Worm (Caenorhabditis elegans) whole organism, L4 larva: ENCODE measurements around the gene exc-1.

Experiments
- aha-1 ChIP-seq: fragments of 150-350 bp; peaks from one replicate; lab custom pipeline; 2014; ENCODE audit warnings: missing biosample characterization, missing genetic modification characterization
- egl-27 ChIP-seq: sonication (generic microtip); optimal IDR thresholded peaks from 3 replicates; lab custom pipeline; 2017; ENCODE audit warnings: missing biosample characterization, missing genetic modification reagents, missing genetic modification characterization
- madf-9 ChIP-seq: fragments of 200-800 bp; sonication (Bioruptor generic); conservative IDR thresholded peaks from 2 replicates; pipeline ENCODE4 v1.3.6; 2022; ENCODE audit warnings: missing genetic modification reagents, missing genetic modification characterization, missing compliant biosample characterization
- nhr-111 ChIP-seq: fragments of 200-800 bp; sonication (Bioruptor generic); optimal IDR thresholded peaks from 2 replicates; lab custom pipeline; 2018; ENCODE audit warnings: mild to moderate bottlenecking, missing genetic modification characterization, missing compliant biosample characterization
- set-16 ChIP-seq: fragments of 200-800 bp; sonication (Bioruptor generic); IDR thresholded peaks from 2 replicates; pipeline ENCODE4 v1.3.6; 2022; ENCODE audit warnings: missing genetic modification reagents, missing genetic modification characterization, missing compliant biosample characterization
- snpc-4 ChIP-seq: fragments of 150-350 bp; optimal IDR thresholded peaks from 2 replicates; lab custom pipeline; 2014; ENCODE audit warnings: missing biosample characterization, missing genetic modification characterization
- ztf-7 ChIP-seq: fragments of 150-350 bp; optimal IDR thresholded peaks from 2 replicates; lab custom pipeline; 2014; ENCODE audit warnings: missing biosample characterization, missing genetic modification characterization

DNA sequence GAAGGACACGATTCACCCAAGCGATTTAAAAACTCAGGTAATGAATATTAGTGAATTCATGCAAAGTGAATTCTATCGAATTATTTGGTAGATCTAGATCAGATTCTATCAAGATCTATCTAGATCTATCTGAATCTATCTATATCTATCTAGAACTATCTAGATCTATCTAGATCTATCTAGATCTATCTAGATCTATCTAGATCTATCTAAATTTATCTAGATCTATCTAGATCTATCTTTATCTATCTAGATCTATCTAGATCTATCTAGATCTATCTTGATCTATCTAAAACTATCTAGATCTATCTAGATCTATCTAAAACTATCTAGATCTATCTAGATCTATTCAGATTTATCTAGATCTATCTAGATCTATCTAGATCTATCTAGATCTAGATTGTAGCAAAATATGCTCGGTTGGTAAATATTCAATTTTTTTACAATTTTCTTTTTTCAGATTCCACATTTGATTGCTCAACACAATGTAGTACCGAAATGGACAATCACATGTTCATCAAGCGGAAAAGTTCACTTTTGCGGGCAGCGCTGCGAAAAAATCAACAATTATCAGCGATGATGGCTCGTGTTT is 7.2 kb downstream of the exc-1 start:
- no peak for TF ChIP-seq egl-27 (tag; lab: Kevin White, UChicago)
- TF ChIP-seq ztf-7 (tag; lab: Kevin White, UChicago): no peak
- TF ChIP-seq snpc-4 (tag; lab: Kevin White, UChicago): no peak
- TF ChIP-seq nhr-111 (GFP tag; lab: Kevin White, UChicago): no peak
- TF ChIP-seq aha-1 (tag; lab: Kevin White, UChicago): no peak
- TF ChIP-seq madf-9 (GFP tag; lab: Robert Waterston, UW): no peak
- TF ChIP-seq set-16: no peak
